Fruit fly (Drosophila melanogaster) whole organism, embryonic: ENCODE results near the gene Pka-C3.
A peak's percentile ranks its signal among the peaks of the same experiment; 100 is the strongest.

ENCODE experiments used
- ATbp ChIP-seq: fragments of 200-800 bp; sonication (Bioruptor generic); optimal IDR thresholded peaks from 2 replicates; lab custom pipeline; 2017; ENCODE audit warnings: missing biosample characterization, mild to moderate bottlenecking, missing genetic modification characterization, missing genetic modification reagents
- CG10267 ChIP-seq: fragments of 200-800 bp; sonication (Bioruptor generic); optimal IDR thresholded peaks from 2 replicates; lab custom pipeline; 2018; ENCODE audit warnings: missing biosample characterization, mild to moderate bottlenecking, missing genetic modification characterization, moderate library complexity
- CG11093 ChIP-seq: fragments of 200-800 bp; sonication (Bioruptor generic); IDR thresholded peaks from 3 replicates; pipeline ENCODE4 v1.3.6; 2022; ENCODE audit warnings: missing biosample characterization, missing genetic modification characterization
- CG11695 ChIP-seq: fragments of 200-800 bp; sonication (Bioruptor generic); IDR thresholded peaks from 3 replicates; pipeline ENCODE4 v1.3.6; 2022; ENCODE audit warnings: missing biosample characterization, missing genetic modification characterization
- CG12391 ChIP-seq: fragments of 200-800 bp; sonication (Bioruptor generic); optimal IDR thresholded peaks from 3 replicates; lab custom pipeline; 2018; ENCODE audit warnings: missing biosample characterization, mild to moderate bottlenecking, missing genetic modification characterization, moderate library complexity
- CG13296 ChIP-seq: fragments of 200-800 bp; sonication (Bioruptor generic); optimal IDR thresholded peaks from 3 replicates; lab custom pipeline; 2018; ENCODE audit warnings: missing biosample characterization, mild to moderate bottlenecking, missing genetic modification characterization
- CG14014 ChIP-seq: fragments of 200-800 bp; sonication (Bioruptor generic); IDR thresholded peaks from 2 replicates; pipeline ENCODE4 v1.3.6; 2022; ENCODE audit warnings: missing biosample characterization, missing genetic modification characterization
- CG14710 ChIP-seq: fragments of 200-800 bp; sonication (Bioruptor generic); optimal IDR thresholded peaks from 3 replicates; lab custom pipeline; 2019; ENCODE audit warnings: missing biosample characterization, mild to moderate bottlenecking, missing genetic modification characterization, moderate library complexity
- CG15514 ChIP-seq: fragments of 200-800 bp; sonication (Bioruptor generic); optimal IDR thresholded peaks from 3 replicates; lab custom pipeline; 2017; ENCODE audit warnings: missing biosample characterization, missing genetic modification characterization, mild to moderate bottlenecking, moderate library complexity, missing genetic modification reagents
- CG17328 ChIP-seq: fragments of 200-800 bp; sonication (Bioruptor generic); IDR thresholded peaks from 2 replicates; pipeline ENCODE4 v1.3.6; 2022; ENCODE audit warnings: missing biosample characterization, missing genetic modification characterization
- CG17359 ChIP-seq: fragments of 200-800 bp; sonication (Bioruptor generic); optimal IDR thresholded peaks from 3 replicates; lab custom pipeline; 2018; ENCODE audit warnings: missing biosample characterization, mild to moderate bottlenecking, missing genetic modification characterization, moderate library complexity
- CG17361 ChIP-seq: fragments of 200-800 bp; sonication (Bioruptor generic); IDR thresholded peaks from 3 replicates; pipeline ENCODE4 v1.3.6; 2022; ENCODE audit warnings: missing biosample characterization, missing genetic modification characterization
- CG17385 ChIP-seq: fragments of 200-800 bp; sonication (Bioruptor generic); optimal IDR thresholded peaks from 3 replicates; lab custom pipeline; 2018; ENCODE audit warnings: missing biosample characterization, mild to moderate bottlenecking, missing genetic modification characterization
- CG18599 ChIP-seq: fragments of 200-800 bp; sonication (Bioruptor generic); optimal IDR thresholded peaks from 3 replicates; lab custom pipeline; 2017; ENCODE audit warnings: missing biosample characterization, missing genetic modification characterization, mild to moderate bottlenecking, moderate library complexity, missing genetic modification reagents
- CG2120 ChIP-seq: fragments of 200-800 bp; sonication (Bioruptor generic); optimal IDR thresholded peaks from 3 replicates; lab custom pipeline; 2016; ENCODE audit warnings: missing biosample characterization, missing genetic modification characterization
- CG34224 ChIP-seq: fragments of 200-800 bp; sonication (Bioruptor generic); IDR thresholded peaks from 3 replicates; pipeline ENCODE4 v1.3.6; 2022; ENCODE audit warnings: missing biosample characterization, missing genetic modification characterization; ENCODE audit not compliant: partially characterized antibody
- CG6254 ChIP-seq: fragments of 200-800 bp; sonication (Bioruptor generic); optimal IDR thresholded peaks from 3 replicates; lab custom pipeline; 2017; ENCODE audit warnings: mild to moderate bottlenecking, missing biosample characterization, missing genetic modification reagents, missing genetic modification characterization
- CG8924 ChIP-seq: fragments of 200-800 bp; optimal IDR thresholded peaks from 3 replicates; lab custom pipeline; 2019; ENCODE audit warnings: missing biosample characterization, mild to moderate bottlenecking, missing genetic modification characterization, moderate library complexity
- CG9215 ChIP-seq: fragments of 200-800 bp; sonication (Bioruptor generic); IDR thresholded peaks from 2 replicates; pipeline ENCODE4 v1.3.6; 2022; ENCODE audit warnings: missing biosample characterization, missing genetic modification characterization
- CG9817 ChIP-seq: fragments of 200-800 bp; sonication (Bioruptor generic); optimal IDR thresholded peaks from 2 replicates; lab custom pipeline; 2018; ENCODE audit warnings: missing biosample characterization, mild to moderate bottlenecking, missing genetic modification characterization, moderate library complexity
- Chrac-16 ChIP-seq: fragments of 200-800 bp; sonication (Bioruptor generic); optimal IDR thresholded peaks from 3 replicates; lab custom pipeline; 2016; ENCODE audit warnings: missing biosample characterization, missing genetic modification characterization
- Fer1 ChIP-seq: fragments of 200-800 bp; sonication (Bioruptor generic); optimal IDR thresholded peaks from 2 replicates; lab custom pipeline; 2017; ENCODE audit warnings: missing biosample characterization, mild to moderate bottlenecking, missing genetic modification characterization
- Hand ChIP-seq: fragments of 200-800 bp; sonication (Bioruptor generic); optimal IDR thresholded peaks from 2 replicates; lab custom pipeline; 2017; ENCODE audit warnings: mild to moderate bottlenecking, missing biosample characterization, missing genetic modification reagents, missing genetic modification characterization
- Hmr ChIP-seq: fragments of 200-800 bp; sonication (Bioruptor generic); optimal IDR thresholded peaks from 3 replicates; lab custom pipeline; 2017; ENCODE audit warnings: mild to moderate bottlenecking, missing biosample characterization, missing genetic modification reagents, missing genetic modification characterization
- PHDP ChIP-seq: fragments of 200-800 bp; sonication (Bioruptor generic); optimal IDR thresholded peaks from 3 replicates; lab custom pipeline; 2018; ENCODE audit warnings: missing biosample characterization, mild to moderate bottlenecking, missing genetic modification characterization, moderate library complexity
- Ptx1 ChIP-seq: fragments of 200-800 bp; sonication (Bioruptor generic); IDR thresholded peaks from 2 replicates; pipeline ENCODE4 v1.3.6; 2022; ENCODE audit warnings: missing biosample characterization, missing genetic modification characterization
- Ravus ChIP-seq: fragments of 200-800 bp; sonication (Bioruptor generic); IDR thresholded peaks from 2 replicates; pipeline ENCODE4 v1.3.6; 2022; ENCODE audit warnings: missing biosample characterization, missing genetic modification characterization
- Sox102F ChIP-seq: fragments of 200-800 bp; sonication (Bioruptor generic); optimal IDR thresholded peaks from 2 replicates; lab custom pipeline; 2018; ENCODE audit warnings: missing biosample characterization, mild to moderate bottlenecking, missing genetic modification characterization, moderate library complexity
- az2 ChIP-seq: fragments of 200-800 bp; sonication (Bioruptor generic); optimal IDR thresholded peaks from 3 replicates; lab custom pipeline; 2016; ENCODE audit warnings: missing biosample characterization, missing genetic modification characterization
- bab2 ChIP-seq: fragments of 200-800 bp; sonication (Bioruptor generic); optimal IDR thresholded peaks from 2 replicates; lab custom pipeline; 2016; ENCODE audit warnings: missing biosample characterization, missing genetic modification characterization
- cwo ChIP-seq: fragments of 200-800 bp; sonication (Bioruptor generic); optimal IDR thresholded peaks from 3 replicates; lab custom pipeline; 2017; ENCODE audit warnings: missing biosample characterization, missing genetic modification characterization, mild to moderate bottlenecking, moderate library complexity, missing genetic modification reagents
- dmrt99B ChIP-seq: fragments of 200-800 bp; sonication (Bioruptor generic); optimal IDR thresholded peaks from 2 replicates; lab custom pipeline; 2018; ENCODE audit warnings: missing biosample characterization, mild to moderate bottlenecking, missing genetic modification characterization, moderate library complexity
- dpn ChIP-seq, 2 experiments: fragments of 200-800 bp; sonication (Bioruptor generic); optimal IDR thresholded peaks; 3 replicates each; lab custom pipeline; 2016; ENCODE audit warnings: missing biosample characterization in 2 of 2, missing genetic modification characterization in 2 of 2
- fd3F ChIP-seq: fragments of 200-800 bp; sonication (Bioruptor generic); optimal IDR thresholded peaks from 2 replicates; lab custom pipeline; 2018; ENCODE audit warnings: missing biosample characterization, mild to moderate bottlenecking, missing genetic modification characterization, moderate library complexity
- fru ChIP-seq: fragments of >200 bp; optimal IDR thresholded peaks from 2 replicates; lab custom pipeline; 2017
- grau ChIP-seq: fragments of 200-800 bp; optimal IDR thresholded peaks from 3 replicates; lab custom pipeline; 2019; ENCODE audit warnings: missing biosample characterization, mild to moderate bottlenecking, missing genetic modification characterization, moderate library complexity
- ind ChIP-seq: fragments of 200-800 bp; sonication (Bioruptor generic); optimal IDR thresholded peaks from 3 replicates; lab custom pipeline; 2016; ENCODE audit warnings: missing biosample characterization, missing genetic modification characterization
- klu ChIP-seq: fragments of 200-800 bp; sonication (Bioruptor generic); IDR thresholded peaks from 2 replicates; pipeline ENCODE4 v1.3.6; 2022; ENCODE audit warnings: missing biosample characterization, missing genetic modification characterization
- nmo ChIP-seq: fragments of 200-800 bp; sonication (Bioruptor generic); optimal IDR thresholded peaks from 2 replicates; lab custom pipeline; 2018; ENCODE audit warnings: missing biosample characterization, mild to moderate bottlenecking, missing genetic modification characterization, moderate library complexity
- org-1 ChIP-seq: fragments of 200-800 bp; sonication (Bioruptor generic); optimal IDR thresholded peaks from 2 replicates; lab custom pipeline; 2017; ENCODE audit warnings: missing biosample characterization, missing genetic modification characterization
- pan ChIP-seq, 4 experiments: fragments of >200 bp in 3 of 4; fragments of 200-800 bp in 1 of 4; sonication (Bioruptor generic) in 1 of 4; optimal IDR thresholded peaks in 3 of 4; IDR thresholded peaks in 1 of 4; 2 replicates each; pipeline versions ENCODE4 v1.3.6 to Lab custom; 2017 to 2022; ENCODE audit warnings: missing biosample characterization in 2 of 4, missing genetic modification characterization in 2 of 4, mixed read lengths in 1 of 4
- phol ChIP-seq: fragments of 200-800 bp; sonication (Bioruptor generic); optimal IDR thresholded peaks from 3 replicates; lab custom pipeline; 2018; ENCODE audit warnings: missing biosample characterization, mild to moderate bottlenecking, missing genetic modification characterization, moderate library complexity
- scrt ChIP-seq: fragments of 200-800 bp; sonication (Bioruptor generic); optimal IDR thresholded peaks from 2 replicates; lab custom pipeline; 2018; ENCODE audit warnings: missing biosample characterization, mild to moderate bottlenecking, missing genetic modification characterization, moderate library complexity
- sob ChIP-seq: fragments of 200-800 bp; sonication (Bioruptor generic); IDR thresholded peaks from 2 replicates; pipeline ENCODE4 v1.3.6; 2022; ENCODE audit warnings: missing biosample characterization, missing genetic modification characterization
- stc ChIP-seq: fragments of 200-800 bp; sonication (Bioruptor generic); IDR thresholded peaks from 2 replicates; pipeline ENCODE4 v1.3.6; 2022; ENCODE audit warnings: missing biosample characterization, missing genetic modification characterization
- tap ChIP-seq: fragments of 200-800 bp; optimal IDR thresholded peaks from 3 replicates; lab custom pipeline; 2019; ENCODE audit warnings: missing biosample characterization, mild to moderate bottlenecking, missing genetic modification characterization, moderate library complexity
- unpg ChIP-seq: fragments of 200-800 bp; sonication (Bioruptor generic); optimal IDR thresholded peaks from 3 replicates; lab custom pipeline; 2018; ENCODE audit warnings: missing biosample characterization, mild to moderate bottlenecking, missing genetic modification characterization, moderate library complexity
- zf30C ChIP-seq: fragments of 200-800 bp; sonication (Bioruptor generic); optimal IDR thresholded peaks from 3 replicates; lab custom pipeline; 2018; ENCODE audit warnings: missing biosample characterization, mild to moderate bottlenecking, missing genetic modification characterization
- zfh1 ChIP-seq: fragments of 200-800 bp; sonication (Bioruptor generic); IDR thresholded peaks from 3 replicates; pipeline ENCODE4 v1.3.6; 2022; ENCODE audit warnings: missing biosample characterization, missing genetic modification characterization

The Pka-C3 gene

DNA sequence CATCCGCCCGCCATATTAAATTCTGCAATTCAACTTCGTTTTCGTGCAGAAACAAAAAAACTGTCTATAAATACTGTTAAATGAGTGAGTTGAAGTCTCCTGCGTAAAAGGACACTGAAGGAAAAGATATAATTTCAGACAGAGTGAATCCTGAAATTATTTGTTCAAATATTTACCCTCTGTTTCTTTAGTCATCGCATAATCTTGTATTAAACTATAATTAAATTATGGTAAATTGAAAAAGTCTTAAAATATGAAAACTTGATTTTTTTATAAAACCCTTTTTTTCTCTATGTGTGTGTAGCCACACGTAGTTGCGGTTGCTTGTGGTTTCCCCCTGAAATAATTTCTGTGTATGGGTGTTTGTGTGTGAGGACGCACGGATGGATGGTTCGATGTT lies 31.2 kb downstream of the Pka-C3 start (continued):
- peak; percentile 27 for TF ChIP-seq CG13296
- 0 out of 3 replicates have a peak, but pooled peaks have one; percentile 32 for TF ChIP-seq zfh1
- TF ChIP-seq sob (GFP tag; lab: Robert Waterston, UW): 0 out of 2 replicates have a peak, but pooled peaks have one; percentile 20
- peak; percentile 36 for TF ChIP-seq CG17385 (GFP tag; lab: Kevin White, UChicago)
- TF ChIP-seq CG18599 (GFP tag; lab: Kevin White, UChicago): peak; percentile 76
- TF ChIP-seq CG10267 (tag; lab: Kevin White, UChicago): peak; percentile 36
- peak; percentile 19 for TF ChIP-seq tap (tag; lab: Kevin White, UChicago)
- TF ChIP-seq Ravus: no peak
- TF ChIP-seq stc (GFP tag; lab: Robert Waterston, UW): peak; percentile 53; the same call in 1 of the 2 replicates
- TF ChIP-seq Ptx1 (GFP tag; lab: Robert Waterston, UW): peak; percentile 58
- peak; percentile 16 for TF ChIP-seq CG15514 (GFP tag; lab: Kevin White, UChicago)
- TF ChIP-seq CG17361 (GFP tag; lab: Robert Waterston, UW): peak; percentile 45; the same call in 1 of the 3 replicates
- TF ChIP-seq cwo: peak; percentile 31
- peak; percentile 28 for TF ChIP-seq az2 (GFP tag; lab: Kevin White, UChicago)
- TF ChIP-seq bab2 (GFP tag; lab: Kevin White, UChicago): no peak
- TF ChIP-seq pan (optimal IDR thresholded peaks at IDR 0.05; lab: Kevin White, UChicago): no peak
- peak in 1 of 2 experiments; percentile 32 for TF ChIP-seq pan (GFP tag; optimal IDR thresholded peaks at IDR 0.05 in 1 of 2, IDR thresholded peaks at IDR 0.05 in 1 of 2)
- TF ChIP-seq org-1: no peak
- peak; percentile 48 for TF ChIP-seq unpg (GFP tag; lab: Kevin White, UChicago)
- TF ChIP-seq fru (lab: Kevin White, UChicago): no peak
- peak; percentile 60 for TF ChIP-seq CG2120 (GFP tag; lab: Kevin White, UChicago)
- TF ChIP-seq CG6254: no peak
- peak; percentile 22 for TF ChIP-seq nmo (GFP tag; lab: Kevin White, UChicago)
- 0 out of 3 replicates have a peak, but pooled peaks have one; percentile 16 for TF ChIP-seq CG11093 (GFP tag; lab: Robert Waterston, UW)
- peak; percentile 14 for TF ChIP-seq ATbp
- no peak for TF ChIP-seq CG34224 (GFP tag; lab: Robert Waterston, UW)
- TF ChIP-seq Hand (GFP tag; lab: Kevin White, UChicago): no peak
- TF ChIP-seq ind: peak; percentile 21
- peak; percentile 10 for TF ChIP-seq fd3F (GFP tag; lab: Kevin White, UChicago)
- TF ChIP-seq klu (GFP tag; lab: Robert Waterston, UW): no peak
- no peak for TF ChIP-seq Chrac-16
- TF ChIP-seq CG14014: 0 out of 2 replicates have a peak, but pooled peaks have one; percentile 57
- peak; percentile 9 to 23 for TF ChIP-seq dpn (GFP tag; optimal IDR thresholded peaks at IDR 0.05; lab: Kevin White, UChicago)
- TF ChIP-seq CG17359 (tag; lab: Kevin White, UChicago): peak; percentile 48
- peak; percentile 66 for TF ChIP-seq Fer1 (GFP tag; lab: Kevin White, UChicago)
- peak; percentile 40 for TF ChIP-seq Hmr
- peak; percentile 3 for TF ChIP-seq CG9817 (tag; lab: Kevin White, UChicago)
- TF ChIP-seq phol: peak; percentile 53
- peak; percentile 47 for TF ChIP-seq Sox102F (GFP tag; lab: Kevin White, UChicago)
- TF ChIP-seq CG17328 (GFP tag; lab: Robert Waterston, UW): no peak; the same call in 1 of the 2 replicates
- peak; percentile 46 for TF ChIP-seq PHDP
- peak; percentile 22 for TF ChIP-seq scrt (GFP tag; lab: Kevin White, UChicago)
- peak; percentile 54 for TF ChIP-seq CG12391 (tag; lab: Kevin White, UChicago)
- peak; percentile 14 for TF ChIP-seq CG14710 (tag; lab: Kevin White, UChicago)
- no peak for TF ChIP-seq zf30C (GFP tag; lab: Kevin White, UChicago)
- 0 out of 3 replicates have a peak, but pooled peaks have one; percentile 47 for TF ChIP-seq CG11695 (GFP tag; lab: Robert Waterston, UW)
- TF ChIP-seq dmrt99B (tag; lab: Kevin White, UChicago): peak; percentile 70
- peak; percentile 43; the same call in 1 of the 2 replicates for TF ChIP-seq CG9215 (GFP tag; lab: Robert Waterston, UW)
- peak; percentile 61 for TF ChIP-seq grau
- peak; percentile 27 for TF ChIP-seq CG8924 (tag; lab: Kevin White, UChicago)
